Fruit fly (Drosophila melanogaster): ENCODE results near the gene CycH.

Gene CycH

dm6 chr3L:21821780-21822179 is at the start of gene CycH (continued):
- TF ChIP-seq CG3065 (GFP tag; optimal IDR thresholded peaks at IDR 0.05): no peak
- TF ChIP-seq run (tag; optimal IDR thresholded peaks at IDR 0.05): no peak
- peak; percentile 73; the same call in 2 of the 3 replicates for TF ChIP-seq CG34422 (GFP tag; IDR thresholded peaks at IDR 0.05)
- TF ChIP-seq CG4854 (GFP tag; optimal IDR thresholded peaks at IDR 0.05): no peak
- TF ChIP-seq B-H1 (GFP tag; IDR thresholded peaks at IDR 0.05): no peak
- TF ChIP-seq CG11504 (tag; optimal IDR thresholded peaks at IDR 0.05): no peak
- no peak for TF ChIP-seq CG17328 (GFP tag; IDR thresholded peaks at IDR 0.05)
- peak; percentile 71 for TF ChIP-seq CG1603 (tag; optimal IDR thresholded peaks at IDR 0.05)
- no peak for TF ChIP-seq Oaz (GFP tag; IDR thresholded peaks at IDR 0.05)
- no peak for TF ChIP-seq usp (GFP tag; optimal IDR thresholded peaks at IDR 0.05)
- 0 out of 2 replicates have a peak, but pooled peaks have one; percentile 13 for TF ChIP-seq ssp (GFP tag; IDR thresholded peaks at IDR 0.05)
- no peak for TF ChIP-seq Sry-β (GFP tag; optimal IDR thresholded peaks at IDR 0.05)
- no peak for TF ChIP-seq CG7357 (GFP tag; IDR thresholded peaks at IDR 0.05)
- no peak for TF ChIP-seq Adf1 (GFP tag; IDR thresholded peaks at IDR 0.05)
- peak in 1 of 2 experiments; percentile 17 for TF ChIP-seq crp (GFP tag; optimal IDR thresholded peaks at IDR 0.05)
- TF ChIP-seq CG5180 (GFP tag; optimal IDR thresholded peaks at IDR 0.05): no peak
- peak; percentile 43 for TF ChIP-seq CG14710 (tag; optimal IDR thresholded peaks at IDR 0.05)
- no peak for TF ChIP-seq hth (optimal IDR thresholded peaks at IDR 0.05)
- no peak for TF ChIP-seq CG17359 (tag; optimal IDR thresholded peaks at IDR 0.05)
- TF ChIP-seq Jarid2 (GFP tag; optimal IDR thresholded peaks at IDR 0.05): no peak
- TF ChIP-seq nau (GFP tag; optimal IDR thresholded peaks at IDR 0.05): no peak
- TF ChIP-seq mam (GFP tag; optimal IDR thresholded peaks at IDR 0.05): peak; percentile 48
- TF ChIP-seq CG2120 (GFP tag; optimal IDR thresholded peaks at IDR 0.05): peak; percentile 60
- TF ChIP-seq Tbp (GFP tag; optimal IDR thresholded peaks at IDR 0.05): no peak
- TF ChIP-seq Dbx (GFP tag; IDR thresholded peaks at IDR 0.05): 0 out of 3 replicates have a peak, but pooled peaks have one; percentile 27
- no peak for TF ChIP-seq MTF-1 (GFP tag; optimal IDR thresholded peaks at IDR 0.05; ENCODE audit: borderline replicate concordance)
- TF ChIP-seq CG11696 (GFP tag; IDR thresholded peaks at IDR 0.05): no peak
- TF ChIP-seq Dfd (GFP tag; optimal IDR thresholded peaks at IDR 0.05): no peak
- TF ChIP-seq PHDP (tag; optimal IDR thresholded peaks at IDR 0.05): no peak
- no peak for TF ChIP-seq luna (GFP tag; optimal IDR thresholded peaks at IDR 0.05)
- TF ChIP-seq ken (GFP tag; IDR thresholded peaks at IDR 0.05): no peak
- TF ChIP-seq CG12942 (GFP tag; optimal IDR thresholded peaks at IDR 0.05): peak; percentile 14
- TF ChIP-seq CG6254 (GFP tag; optimal IDR thresholded peaks at IDR 0.05): peak; percentile 76
- TF ChIP-seq odd (GFP tag; optimal IDR thresholded peaks at IDR 0.05): no peak
- peak; percentile 47 for TF ChIP-seq CG13624 (GFP tag; optimal IDR thresholded peaks at IDR 0.05)
- no peak for TF ChIP-seq CG1792 (GFP tag; optimal IDR thresholded peaks at IDR 0.05)
- no peak for TF ChIP-seq fd64A (GFP tag; optimal IDR thresholded peaks at IDR 0.05)
- TF ChIP-seq Mad (GFP tag; optimal IDR thresholded peaks at IDR 0.05): no peak
- TF ChIP-seq dmrt99B (tag; optimal IDR thresholded peaks at IDR 0.05): no peak
- no peak for TF ChIP-seq CG7271 (tag; optimal IDR thresholded peaks at IDR 0.05)
- no peak for TF ChIP-seq HLH4C (GFP tag; IDR thresholded peaks at IDR 0.05; ENCODE audit: partially characterized antibody)
- TF ChIP-seq chif (GFP tag; optimal IDR thresholded peaks at IDR 0.05): peak; percentile 13 to 37
- TF ChIP-seq Myb (GFP tag; optimal IDR thresholded peaks at IDR 0.05): peak; percentile 24
- peak; percentile 53 for TF ChIP-seq Antp (GFP tag; optimal IDR thresholded peaks at IDR 0.05)
- no peak for TF ChIP-seq CG13424 (tag; optimal IDR thresholded peaks at IDR 0.05)
- TF ChIP-seq CG8944 (GFP tag; optimal IDR thresholded peaks at IDR 0.05): no peak
- no peak for TF ChIP-seq CG12299 (tag; optimal IDR thresholded peaks at IDR 0.05)
- no peak for TF ChIP-seq CG7556 (GFP tag; optimal IDR thresholded peaks at IDR 0.05)
- no peak for TF ChIP-seq bsh (GFP tag; optimal IDR thresholded peaks at IDR 0.05)
- no peak for TF ChIP-seq ERR (GFP tag; optimal IDR thresholded peaks at IDR 0.05)
- TF ChIP-seq Blimp-1 (GFP tag; optimal IDR thresholded peaks at IDR 0.05): no peak

All from whole organism, embryonic.